Worm (Caenorhabditis elegans) whole organism, L3 larva: ENCODE data around the gene best-12.

ENCODE experiments used
- R02D3.7 ChIP-seq: fragments of 150-350 bp; optimal IDR thresholded peaks from 2 replicates; lab custom pipeline; 2014; ENCODE audit warnings: missing biosample characterization, missing genetic modification characterization
- ZK546.5 ChIP-seq: sonication (generic microtip); optimal IDR thresholded peaks from 2 replicates; lab custom pipeline; 2017; ENCODE audit warnings: missing biosample characterization, missing genetic modification characterization
- aly-2 ChIP-seq: fragments of 150-350 bp; optimal IDR thresholded peaks from 2 replicates; lab custom pipeline; 2014; ENCODE audit warnings: missing biosample characterization, missing genetic modification characterization
- ama-1 ChIP-seq: fragments of 150-350 bp; optimal IDR thresholded peaks from 2 replicates; lab custom pipeline; 2018
- ceh-28 ChIP-seq: fragments of 150-350 bp; optimal IDR thresholded peaks from 2 replicates; lab custom pipeline; 2014; ENCODE audit warnings: missing biosample characterization, missing genetic modification reagents, missing genetic modification characterization
- ceh-9 ChIP-seq: sonication (generic microtip); optimal IDR thresholded peaks from 2 replicates; lab custom pipeline; 2018; ENCODE audit warnings: missing biosample characterization, missing genetic modification characterization
- daf-12 ChIP-seq: fragments of 150-350 bp; optimal IDR thresholded peaks from 2 replicates; lab custom pipeline; 2014; ENCODE audit warnings: missing biosample characterization, missing genetic modification reagents, missing genetic modification characterization
- egl-27 ChIP-seq: sonication (generic microtip); optimal IDR thresholded peaks from 4 replicates; lab custom pipeline; 2017; ENCODE audit warnings: missing biosample characterization, missing genetic modification reagents, missing genetic modification characterization
- egl-5 ChIP-seq: fragments of 150-350 bp; optimal IDR thresholded peaks from 2 replicates; lab custom pipeline; 2017; ENCODE audit warnings: missing biosample characterization, missing genetic modification reagents, missing genetic modification characterization, inconsistent platforms
- elt-2 ChIP-seq: sonication (generic microtip); optimal IDR thresholded peaks from 2 replicates; lab custom pipeline; 2016; ENCODE audit warnings: missing genetic modification reagents, mild to moderate bottlenecking, missing genetic modification characterization, missing compliant biosample characterization
- elt-3 ChIP-seq, 3 experiments: fragments of 150-350 bp in 1 of 3; sonication (generic microtip) in 2 of 3; optimal IDR thresholded peaks; 2 replicates in 2 of 3; 4 replicates in 1 of 3; lab custom pipeline; 2014 to 2017; ENCODE audit warnings: missing biosample characterization in 3 of 3, missing genetic modification characterization in 3 of 3
- eor-1 ChIP-seq, 2 experiments: fragments of 150-350 bp; optimal IDR thresholded peaks; 2 replicates each; lab custom pipeline; 2014 to 2018; ENCODE audit warnings: missing biosample characterization in 2 of 2, missing genetic modification characterization in 2 of 2
- fkh-10 ChIP-seq: sonication (generic microtip); optimal IDR thresholded peaks from 2 replicates; lab custom pipeline; 2017; ENCODE audit warnings: missing biosample characterization, missing genetic modification reagents, missing genetic modification characterization
- fkh-2 ChIP-seq: fragments of 150-350 bp; optimal IDR thresholded peaks from 2 replicates; lab custom pipeline; 2014; ENCODE audit warnings: missing biosample characterization, missing genetic modification reagents, missing genetic modification characterization
- fos-1 ChIP-seq: fragments of 150-350 bp; optimal IDR thresholded peaks from 2 replicates; lab custom pipeline; 2014; ENCODE audit warnings: missing biosample characterization, missing genetic modification characterization
- hmg-11 ChIP-seq: sonication (generic microtip); optimal IDR thresholded peaks from 2 replicates; lab custom pipeline; 2016; ENCODE audit warnings: missing genetic modification characterization, missing compliant biosample characterization
- lin-15B ChIP-seq: fragments of 150-350 bp; optimal IDR thresholded peaks from 2 replicates; lab custom pipeline; 2014; ENCODE audit warnings: missing biosample characterization, missing genetic modification characterization
- lsy-12 ChIP-seq: sonication (generic microtip); optimal IDR thresholded peaks from 2 replicates; lab custom pipeline; 2016; ENCODE audit warnings: mild to moderate bottlenecking, missing genetic modification characterization, missing compliant biosample characterization
- mdl-1 ChIP-seq: fragments of 150-350 bp; optimal IDR thresholded peaks from 2 replicates; lab custom pipeline; 2014; ENCODE audit warnings: missing biosample characterization, missing genetic modification characterization
- mml-1 ChIP-seq: fragments of 150-350 bp; sonication (generic microtip); optimal IDR thresholded peaks from 3 replicates; lab custom pipeline; 2014; ENCODE audit warnings: missing biosample characterization, missing genetic modification characterization
- nhr-12 ChIP-seq: fragments of 150-350 bp; optimal IDR thresholded peaks from 2 replicates; lab custom pipeline; 2014; ENCODE audit warnings: missing biosample characterization, missing genetic modification characterization
- nhr-237 ChIP-seq: fragments of 150-350 bp; optimal IDR thresholded peaks from 2 replicates; lab custom pipeline; 2014; ENCODE audit warnings: missing biosample characterization, missing genetic modification characterization
- nhr-28 ChIP-seq: fragments of 150-350 bp; optimal IDR thresholded peaks from 2 replicates; lab custom pipeline; 2014; ENCODE audit warnings: missing biosample characterization, missing genetic modification characterization
- nhr-67 ChIP-seq: fragments of 150-350 bp; optimal IDR thresholded peaks from 2 replicates; lab custom pipeline; 2014; ENCODE audit warnings: missing biosample characterization, missing genetic modification characterization
- nhr-76 ChIP-seq: fragments of 150-350 bp; sonication (generic microtip); optimal IDR thresholded peaks from 5 replicates; lab custom pipeline; 2014; ENCODE audit warnings: missing biosample characterization, missing genetic modification characterization
- pha-4 ChIP-seq: fragments of 150-350 bp; optimal IDR thresholded peaks from 2 replicates; lab custom pipeline; 2014; ENCODE audit warnings: missing biosample characterization, missing genetic modification reagents, missing genetic modification characterization
- pqm-1 ChIP-seq: fragments of 150-350 bp; optimal IDR thresholded peaks from 2 replicates; lab custom pipeline; 2017; ENCODE audit warnings: missing biosample characterization, missing genetic modification characterization, inconsistent platforms
- skn-1 ChIP-seq: fragments of 150-350 bp; optimal IDR thresholded peaks from 2 replicates; lab custom pipeline; 2014; ENCODE audit warnings: missing biosample characterization, missing genetic modification characterization
- snpc-4 ChIP-seq: fragments of 150-350 bp; optimal IDR thresholded peaks from 2 replicates; lab custom pipeline; 2014; ENCODE audit warnings: missing biosample characterization, missing genetic modification characterization
- tbx-2 ChIP-seq: sonication (generic microtip); optimal IDR thresholded peaks from 2 replicates; lab custom pipeline; 2016; ENCODE audit warnings: mild to moderate bottlenecking, missing genetic modification characterization, missing compliant biosample characterization
- unc-62 ChIP-seq: fragments of 150-350 bp; sonication (generic microtip); optimal IDR thresholded peaks from 4 replicates; lab custom pipeline; 2014; ENCODE audit warnings: missing biosample characterization, missing genetic modification reagents, missing genetic modification characterization
- zag-1 ChIP-seq: fragments of 150-350 bp; optimal IDR thresholded peaks from 2 replicates; lab custom pipeline; 2014; ENCODE audit warnings: missing biosample characterization, missing genetic modification characterization
- ztf-11 ChIP-seq: fragments of 150-350 bp; optimal IDR thresholded peaks from 2 replicates; lab custom pipeline; 2014; ENCODE audit warnings: missing biosample characterization, missing genetic modification characterization
- ztf-4 ChIP-seq: fragments of 150-350 bp; optimal IDR thresholded peaks from 2 replicates; lab custom pipeline; 2014; ENCODE audit warnings: missing biosample characterization, missing genetic modification characterization

Gene best-12

DNA sequence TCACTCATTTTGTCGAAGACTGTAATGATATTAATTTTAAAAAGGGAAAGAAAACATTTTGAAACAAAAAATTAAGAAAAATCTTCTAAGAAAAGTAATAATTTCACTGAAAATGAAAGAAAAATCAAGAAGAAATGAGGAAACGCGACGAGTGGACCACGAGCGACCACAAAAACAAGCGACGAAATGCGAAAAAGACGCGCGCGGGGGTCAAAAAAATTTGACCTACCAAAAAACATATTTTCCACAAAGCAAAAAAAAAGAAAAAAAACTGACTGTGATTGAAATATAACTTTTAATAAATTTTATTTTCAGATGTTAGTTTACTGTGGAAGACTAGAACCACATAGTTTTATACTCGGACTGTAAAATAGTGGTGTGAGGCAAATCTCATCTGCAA lies 9.6 kb downstream of the best-12 start, which contains the start of gene F14H3.6:
Gene F14H3.6 (minus strand): TSS at position 22 of the 400 bp plus-strand sequence.
- no peak for TF ChIP-seq nhr-67 (tag; lab: Kevin White, UChicago)
- TF ChIP-seq ama-1 = no peak
- TF ChIP-seq elt-3 (tag; optimal IDR thresholded peaks at IDR 0.05; lab: Kevin White, UChicago) = no peak
- TF ChIP-seq R02D3.7 (tag; lab: Kevin White, UChicago) = no peak
- TF ChIP-seq ceh-9 (tag; lab: Kevin White, UChicago) = no peak
- no peak for TF ChIP-seq ZK546.5 (tag; lab: Kevin White, UChicago)
- no peak for TF ChIP-seq mdl-1
- no peak for TF ChIP-seq fkh-10 (GFP tag; lab: Kevin White, UChicago)
- TF ChIP-seq skn-1 (tag; lab: Kevin White, UChicago) = no peak
- TF ChIP-seq ztf-11 (tag; lab: Kevin White, UChicago) = no peak
- TF ChIP-seq unc-62 = no peak
- no peak for TF ChIP-seq lsy-12 (tag; lab: Kevin White, UChicago)
- TF ChIP-seq nhr-28 = no peak
- no peak for TF ChIP-seq eor-1 (tag; optimal IDR thresholded peaks at IDR 0.05; lab: Kevin White, UChicago)

DNA sequence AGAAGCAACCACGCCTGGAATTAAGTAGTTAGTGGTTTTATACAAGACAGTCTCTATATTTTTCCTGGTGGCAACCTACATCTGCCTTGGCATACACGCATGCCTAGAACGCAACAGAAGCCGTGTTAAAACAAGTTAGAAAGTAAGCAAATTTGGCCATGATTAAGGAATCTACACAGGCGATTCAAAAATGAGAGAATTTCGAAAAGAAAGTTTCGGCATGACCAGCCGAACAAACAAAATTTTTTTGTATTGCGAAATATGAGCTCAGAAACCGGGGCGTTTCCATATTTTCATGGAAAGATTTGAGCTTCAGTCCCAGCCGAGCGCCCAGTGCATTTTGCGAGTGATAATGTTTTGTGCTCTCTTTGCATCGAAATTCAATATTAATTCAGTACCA lies 10.9 kb downstream of the best-12 start, which contains the start of gene F14H3.15:
Gene F14H3.15 (minus strand): TSS at position 101 of the 400 bp plus-strand sequence.
- TF ChIP-seq hmg-11 (tag; lab: Kevin White, UChicago) (no peak), lin-15B (tag; lab: Kevin White, UChicago) (no peak), egl-27 (tag; lab: Kevin White, UChicago) (no peak), elt-3 (tag; optimal IDR thresholded peaks at IDR 0.05; lab: Kevin White, UChicago) (no peak), fkh-2 (no peak), eor-1 (tag; optimal IDR thresholded peaks at IDR 0.05; lab: Kevin White, UChicago) (no peak)

DNA sequence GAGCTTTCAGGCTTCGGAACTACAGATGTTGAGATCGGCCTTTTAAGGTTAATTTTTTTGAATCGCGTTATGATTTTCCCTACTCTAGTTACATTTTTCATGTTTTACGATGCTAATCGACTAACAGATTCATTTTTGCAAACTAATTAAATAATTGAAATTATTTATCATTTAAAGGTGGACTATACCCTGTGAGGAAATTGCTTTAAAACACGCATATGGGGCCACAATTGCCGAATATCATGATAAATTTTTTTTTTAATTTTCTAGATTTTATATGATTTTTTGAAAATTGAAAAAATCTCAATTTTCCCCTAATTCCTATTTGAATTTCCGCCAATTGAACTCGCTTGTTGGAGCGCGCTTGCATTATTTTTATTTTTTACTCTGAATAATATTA lies 12.7 kb downstream of the best-12 start, which contains the start of gene fbxa-100:
Gene fbxa-100 (minus strand): TSS at position 101 of the 400 bp plus-strand sequence.
- TF ChIP-seq aly-2 = no peak
- TF ChIP-seq lin-15B (tag; lab: Kevin White, UChicago) = no peak
- TF ChIP-seq snpc-4 = no peak
- no peak for TF ChIP-seq mml-1 (tag; lab: Kevin White, UChicago)
- no peak for TF ChIP-seq pha-4 (tag; lab: Kevin White, UChicago)
- no peak for TF ChIP-seq daf-12 (tag; lab: Kevin White, UChicago)
- no peak for TF ChIP-seq nhr-237 (tag; lab: Kevin White, UChicago)
- TF ChIP-seq skn-1 (tag; lab: Kevin White, UChicago) = no peak
- no peak for TF ChIP-seq tbx-2 (tag; lab: Kevin White, UChicago)
- no peak for TF ChIP-seq nhr-76 (tag; lab: Kevin White, UChicago)
- no peak for TF ChIP-seq mdl-1
- TF ChIP-seq hmg-11 (tag; lab: Kevin White, UChicago) = no peak
- TF ChIP-seq pqm-1 = no peak
- no peak for TF ChIP-seq egl-5 (tag; lab: Kevin White, UChicago)
- no peak for TF ChIP-seq ZK546.5 (tag; lab: Kevin White, UChicago)
- no peak for TF ChIP-seq elt-2 (tag; lab: Kevin White, UChicago)

ce11 chrV:16062788-16063187 lies 13.5 kb downstream of the best-12 start, which contains the start of gene F14H3.14:
TSS of gene F14H3.14 (minus strand) at chrV:16062888.
- TF ChIP-seq mml-1 (tag; lab: Kevin White, UChicago) (no peak), fkh-2 (no peak), ztf-11 (tag; lab: Kevin White, UChicago) (no peak), unc-62 (no peak), ama-1 (no peak), skn-1 (tag; lab: Kevin White, UChicago) (no peak), daf-12 (tag; lab: Kevin White, UChicago) (no peak), ceh-9 (tag; lab: Kevin White, UChicago) (no peak), egl-27 (tag; lab: Kevin White, UChicago) (no peak)

DNA sequence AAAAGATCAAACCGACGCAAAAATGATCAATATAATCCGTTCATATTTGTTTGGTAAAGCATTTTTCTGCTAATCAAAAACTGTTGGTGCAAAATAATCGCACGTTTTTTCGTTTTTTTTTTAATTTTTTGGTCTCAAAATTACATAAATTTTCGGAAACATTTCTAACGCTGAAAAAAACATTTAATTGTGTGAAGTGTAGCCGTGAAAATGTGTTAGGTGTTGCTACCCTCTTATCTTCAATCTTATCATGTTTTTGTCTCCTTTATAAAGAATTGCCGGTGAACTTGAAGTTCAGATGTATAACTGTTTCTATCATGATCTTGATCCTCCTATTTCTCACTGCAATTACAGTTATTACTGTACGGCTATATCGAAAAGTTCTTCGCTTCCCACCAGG lies 19.7 kb downstream of the best-12 start, which contains the start of gene cyp-35D1:
Gene cyp-35D1 (plus strand): TSS at position 301 of the 400 bp plus-strand sequence.
- TF ChIP-seq ceh-28 (tag; lab: Kevin White, UChicago) (no peak), lin-15B (tag; lab: Kevin White, UChicago) (no peak), zag-1 (tag; lab: Kevin White, UChicago) (no peak), aly-2 (no peak)
- TF ChIP-seq, all 47 proteins: peak for 0

DNA sequence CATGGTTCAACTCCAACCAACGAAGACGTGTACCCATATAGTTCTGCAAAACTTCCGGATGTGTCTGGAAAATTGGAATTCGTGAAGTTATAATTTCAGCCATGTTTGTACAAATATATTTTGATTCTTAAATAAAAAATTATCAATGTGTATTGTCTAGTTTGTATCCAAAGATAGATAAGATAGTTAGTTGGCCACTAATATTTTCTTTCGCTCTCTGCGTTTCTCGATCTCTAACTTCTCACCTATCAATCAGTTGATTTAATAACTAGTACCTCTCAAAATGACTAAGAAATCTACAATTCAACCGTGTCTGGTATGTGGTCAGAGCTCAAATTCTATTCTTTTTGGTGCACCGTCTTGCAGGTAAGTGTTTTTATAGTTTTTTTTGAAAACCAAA lies 21.9 kb downstream of the best-12 start, which contains the start of gene nhr-176:
Gene nhr-176 (plus strand): TSS at position 159 of the 400 bp plus-strand sequence.
- no peak for TF ChIP-seq unc-62
- TF ChIP-seq fkh-10 (GFP tag; lab: Kevin White, UChicago) = no peak
- TF ChIP-seq fos-1 (tag; lab: Kevin White, UChicago) = no peak
- TF ChIP-seq elt-2 (tag; lab: Kevin White, UChicago) = peak; percentile 55
- TF ChIP-seq ztf-4 = no peak
- no peak for TF ChIP-seq nhr-28
- TF ChIP-seq ceh-28 (tag; lab: Kevin White, UChicago) = no peak
- TF ChIP-seq pqm-1 = peak; percentile 38
- TF ChIP-seq ceh-9 (tag; lab: Kevin White, UChicago) = no peak
- TF ChIP-seq nhr-12 = no peak
- TF ChIP-seq R02D3.7 (tag; lab: Kevin White, UChicago) = no peak
- TF ChIP-seq ama-1 = no peak
- no peak for TF ChIP-seq mml-1 (tag; lab: Kevin White, UChicago)
